Worm (Caenorhabditis elegans): ENCODE measurements around the gene calf-1.

- TF ChIP-seq ama-1 (optimal IDR thresholded peaks at IDR 0.05), result no peak
- no peak for TF ChIP-seq tra-4 (tag; optimal IDR thresholded peaks at IDR 0.05)
These were observed 48.6 kb upstream of the calf-1 start, which contains the start of gene Y38H6C.13 for ce11 chrV:20527493-20527892.

Data from whole organism, early embryonic.